Worm (Caenorhabditis elegans): Measurements from ENCODE around the gene arrd-26.
A peak's percentile ranks its signal among the peaks of the same experiment; 100 is the strongest.
"Not testable (repeated sequence)": the region's sequence is repeated elsewhere in the genome, so short reads cannot be mapped to it uniquely, and the experiment has no call there.

The arrd-26 gene

DNA sequence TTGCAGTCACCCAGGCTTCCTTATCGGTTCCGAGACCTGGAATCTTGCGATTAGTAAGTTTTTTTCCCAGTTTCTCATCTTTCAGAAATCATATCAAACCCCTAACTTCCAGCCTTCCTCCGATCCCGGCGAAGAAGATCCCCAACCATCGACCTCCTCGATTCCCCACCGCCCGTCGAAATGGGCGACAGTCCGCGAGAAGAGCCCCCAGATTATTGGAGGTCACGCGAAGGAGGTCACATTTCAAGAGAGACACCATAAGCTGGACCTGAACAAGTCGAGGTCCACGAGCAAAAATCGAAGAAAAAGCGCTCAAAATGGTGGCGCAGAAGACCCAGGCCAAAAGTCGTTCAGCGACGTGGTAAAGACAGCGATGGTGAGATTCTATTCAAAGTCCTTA, 28.5 kb upstream of the arrd-26 start:
- TF ChIP-seq lin-35 (GFP tag; optimal IDR thresholded peaks at IDR 0.05) = no peak
- TF ChIP-seq zfh-2 (GFP tag; conservative IDR thresholded peaks at IDR 0.05) = peak; percentile 56

DNA sequence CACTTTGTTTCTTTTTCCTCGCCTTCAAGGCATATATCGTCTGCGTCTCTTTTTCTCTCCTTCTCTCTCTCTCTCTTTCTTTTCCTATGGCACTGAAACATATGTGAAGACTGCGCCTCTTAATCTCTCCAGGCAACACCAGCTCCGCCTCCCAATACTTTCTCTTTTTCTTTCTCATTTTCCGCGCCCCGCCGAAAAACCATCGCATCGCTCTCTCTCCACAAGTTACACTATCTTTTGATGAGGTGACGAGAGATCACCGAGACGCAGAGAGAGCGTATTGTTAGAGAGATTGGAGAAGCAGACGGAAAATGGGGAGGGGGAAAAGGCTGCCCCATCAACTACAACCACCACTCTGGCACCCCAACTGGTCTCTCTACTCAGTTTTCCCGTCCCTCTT, 17.2 kb upstream of the arrd-26 start:
- TF ChIP-seq ZK185.1 (tag; optimal IDR thresholded peaks at IDR 0.05; ENCODE audit: poor library complexity, severe bottlenecking) = no peak
- peak; percentile 57; the same call in 1 of the 2 replicates for TF ChIP-seq hmg-1.2 (GFP tag; IDR thresholded peaks at IDR 0.05)
- peak; percentile 94 for TF ChIP-seq zfh-2 (GFP tag; conservative IDR thresholded peaks at IDR 0.05)
- TF ChIP-seq chd-7 (tag; optimal IDR thresholded peaks at IDR 0.05) = peak; percentile 18
- TF ChIP-seq Y56A3A.18 (GFP tag; IDR thresholded peaks at IDR 0.05) = no peak
- TF ChIP-seq C06A6.2 (GFP tag; conservative IDR thresholded peaks at IDR 0.05) = peak; percentile 51; the same call in 1 of the 2 replicates
- TF ChIP-seq mcd-1 (GFP tag; IDR thresholded peaks at IDR 0.05) = peak; percentile 50; the same call in 1 of the 2 replicates
- TF ChIP-seq ceh-100 (GFP tag; IDR thresholded peaks at IDR 0.05) = no peak
- peak; percentile 57 for TF ChIP-seq attf-5 (GFP tag; optimal IDR thresholded peaks at IDR 0.05)
- no peak for TF ChIP-seq F39B2.1 (GFP tag; IDR thresholded peaks at IDR 0.05)
- peak; percentile 36 for TF ChIP-seq ztf-26 (tag; optimal IDR thresholded peaks at IDR 0.05)
- TF ChIP-seq somi-1 (GFP tag; optimal IDR thresholded peaks at IDR 0.05) = peak; percentile 21
- peak; percentile 76 for TF ChIP-seq lin-40 (tag; optimal IDR thresholded peaks at IDR 0.05)
- peak; percentile 60 for TF ChIP-seq ceh-27 (GFP tag; optimal IDR thresholded peaks at IDR 0.05)
- TF ChIP-seq madf-10 (tag; optimal IDR thresholded peaks at IDR 0.05) = peak; percentile 53
- TF ChIP-seq cebp-1 (GFP tag; IDR thresholded peaks at IDR 0.05) = no peak
- peak; percentile 58 for TF ChIP-seq cebp-1 (tag; optimal IDR thresholded peaks at IDR 0.05)
- peak; percentile 20; the same call in 1 of the 2 replicates for TF ChIP-seq ztf-6 (GFP tag; IDR thresholded peaks at IDR 0.05)
- TF ChIP-seq nfyb-1 (GFP tag; IDR thresholded peaks at IDR 0.05) = peak; percentile 50; the same call in 1 of the 2 replicates
- peak; percentile 83 for TF ChIP-seq K12H6.12 (tag; optimal IDR thresholded peaks at IDR 0.05)
- TF ChIP-seq B0336.3 (GFP tag; IDR thresholded peaks at IDR 0.05) = no peak; the same call in 1 of the 2 replicates

DNA sequence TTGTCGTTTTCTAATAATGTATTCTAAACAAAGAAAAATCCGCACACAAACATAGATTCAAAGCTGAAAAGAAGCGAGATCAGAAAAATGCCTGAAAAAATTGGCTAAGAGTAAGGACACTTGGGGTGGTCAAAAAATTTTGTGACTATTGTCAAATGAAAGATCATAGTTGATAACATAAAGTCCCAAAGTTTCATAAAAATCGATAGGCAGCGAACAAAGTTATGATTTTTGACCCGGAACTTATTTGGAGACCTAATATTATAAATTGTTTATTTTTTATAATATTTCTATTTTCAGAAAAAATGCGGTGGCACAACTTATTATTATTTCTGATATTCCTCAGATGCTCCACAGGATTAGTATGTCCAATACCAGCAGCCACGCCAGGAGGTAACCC, 14.8 kb upstream of the arrd-26 start, which contains the start of gene R05C11.4:
Gene R05C11.4, plus strand, starts transcription at position 301 of the 400 bp plus-strand sequence.
- TF ChIP-seq nhr-179 (tag; optimal IDR thresholded peaks at IDR 0.05); dpff-1 (tag; optimal IDR thresholded peaks at IDR 0.05); Y53G8AR.9 (GFP tag; conservative IDR thresholded peaks at IDR 0.05): not testable (repeated sequence)

DNA sequence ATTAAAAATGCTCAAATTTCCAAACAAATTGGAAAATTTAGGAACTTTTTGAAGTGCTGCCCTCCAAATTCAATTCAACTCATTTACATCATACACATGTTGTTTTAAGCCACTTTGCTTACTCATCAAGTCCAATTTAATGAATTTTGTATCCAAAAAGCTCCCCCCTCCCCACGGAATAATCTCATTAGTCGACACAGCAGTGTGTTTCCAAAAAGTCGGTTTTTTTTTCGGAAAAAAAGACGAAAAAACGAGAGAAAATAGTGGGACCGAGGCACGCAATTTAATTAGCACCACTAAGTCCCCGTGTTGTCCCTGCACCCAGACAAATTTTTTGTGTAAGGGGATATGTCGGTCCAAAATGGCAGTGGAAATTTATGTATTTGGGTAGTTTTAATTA, 13.7 kb upstream of the arrd-26 start:
- TF ChIP-seq gei-17 (GFP tag; optimal IDR thresholded peaks at IDR 0.05) (no peak), lin-35 (GFP tag; optimal IDR thresholded peaks at IDR 0.05) (peak in 1 of 3 experiments; percentile 34), madf-3 (GFP tag; IDR thresholded peaks at IDR 0.05) (no peak), lsy-27 (tag; optimal IDR thresholded peaks at IDR 0.05; ENCODE audit: borderline replicate concordance, insufficient read depth) (no peak), F39B2.1 (GFP tag; IDR thresholded peaks at IDR 0.05) (no peak), D2030.7 (GFP tag; IDR thresholded peaks at IDR 0.05) (no peak)

DNA sequence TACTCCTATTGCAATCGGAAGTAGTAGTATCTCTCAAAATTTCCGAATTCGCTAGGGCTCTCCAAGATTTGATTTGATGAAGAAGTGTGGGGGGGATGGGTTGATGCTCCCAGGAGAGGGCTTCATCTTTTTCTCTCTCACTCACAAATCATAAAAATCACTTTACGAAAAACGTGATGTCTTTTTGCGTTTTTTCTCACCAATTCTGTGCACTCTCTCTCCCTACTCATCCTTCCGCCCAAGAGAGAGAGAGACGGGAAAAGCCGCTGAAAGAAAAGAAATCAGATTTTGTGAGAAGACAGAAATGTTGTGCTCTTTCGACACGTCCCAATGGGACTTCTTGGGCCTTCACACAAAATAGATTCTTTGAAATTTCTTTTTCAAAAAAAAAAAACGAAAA, 12.4 kb upstream of the arrd-26 start:
- TF ChIP-seq F57A8.1 (GFP tag; optimal IDR thresholded peaks at IDR 0.05) (no peak), ztf-25 (GFP tag; IDR thresholded peaks at IDR 0.05) (no peak), lin-35 (GFP tag; optimal IDR thresholded peaks at IDR 0.05) (peak in 1 of 3 experiments; percentile 25), B0261.1 (tag; optimal IDR thresholded peaks at IDR 0.05) (no peak), hsf-1 (GFP tag; IDR thresholded peaks at IDR 0.05) (no peak), gei-17 (GFP tag; optimal IDR thresholded peaks at IDR 0.05) (no peak)
